Worm (Caenorhabditis elegans) whole organism, early embryonic: Measurements from ENCODE around the gene F47D12.6.

Experiments
- B0310.2 ChIP-seq: sonication (generic microtip); optimal IDR thresholded peaks from 2 replicates; lab custom pipeline; 2016; ENCODE audit warnings: mild to moderate bottlenecking, missing genetic modification characterization, missing compliant biosample characterization
- ama-1 ChIP-seq: fragments of 150-350 bp; optimal IDR thresholded peaks from 2 replicates; lab custom pipeline; 2014
- ceh-36 ChIP-seq: sonication (generic microtip); optimal IDR thresholded peaks from 2 replicates; lab custom pipeline; 2016; ENCODE audit warnings: missing genetic modification characterization, inconsistent platforms, missing compliant biosample characterization
- flt-1 ChIP-seq: fragments of 200-800 bp; sonication (Bioruptor generic); IDR thresholded peaks from 2 replicates; pipeline ENCODE4 v1.3.6; 2022; ENCODE audit warnings: missing genetic modification characterization, missing compliant biosample characterization
- hmbx-1 ChIP-seq: sonication (generic microtip); optimal IDR thresholded peaks from 2 replicates; lab custom pipeline; 2016; ENCODE audit warnings: mild to moderate bottlenecking, missing genetic modification characterization, missing compliant biosample characterization
- hmg-4 ChIP-seq: fragments of 200-800 bp; sonication (Bioruptor generic); optimal IDR thresholded peaks from 2 replicates; lab custom pipeline; 2018; ENCODE audit warnings: mild to moderate bottlenecking, missing genetic modification characterization, missing compliant biosample characterization
- hnd-1 ChIP-seq: sonication (generic microtip); optimal IDR thresholded peaks from 2 replicates; lab custom pipeline; 2016; ENCODE audit warnings: missing genetic modification characterization, missing compliant biosample characterization
- pes-1 ChIP-seq: fragments of 200-800 bp; sonication (Bioruptor generic); IDR thresholded peaks from 2 replicates; pipeline ENCODE4 v1.3.6; 2022; ENCODE audit warnings: missing genetic modification reagents, missing genetic modification characterization, missing compliant biosample characterization
- scrt-1 ChIP-seq: fragments of 200-800 bp; sonication (Bioruptor generic); IDR thresholded peaks from 2 replicates; pipeline ENCODE4 v1.3.6; 2022; ENCODE audit warnings: missing genetic modification characterization, missing compliant biosample characterization
- sea-1 ChIP-seq: fragments of 200-800 bp; sonication (Bioruptor generic); conservative IDR thresholded peaks from 2 replicates; pipeline ENCODE4 v1.3.6; 2022; ENCODE audit warnings: missing genetic modification characterization, missing compliant biosample characterization
- tbx-11 ChIP-seq: fragments of 200-800 bp; sonication (Bioruptor generic); IDR thresholded peaks from 2 replicates; pipeline ENCODE4 v1.3.6; 2022; ENCODE audit warnings: missing genetic modification characterization, missing compliant biosample characterization
- tbx-37 ChIP-seq: fragments of 200-800 bp; sonication (Bioruptor generic); conservative IDR thresholded peaks from 2 replicates; pipeline ENCODE4 v1.3.6; 2022; ENCODE audit warnings: missing genetic modification reagents, missing genetic modification characterization, missing compliant biosample characterization

DNA sequence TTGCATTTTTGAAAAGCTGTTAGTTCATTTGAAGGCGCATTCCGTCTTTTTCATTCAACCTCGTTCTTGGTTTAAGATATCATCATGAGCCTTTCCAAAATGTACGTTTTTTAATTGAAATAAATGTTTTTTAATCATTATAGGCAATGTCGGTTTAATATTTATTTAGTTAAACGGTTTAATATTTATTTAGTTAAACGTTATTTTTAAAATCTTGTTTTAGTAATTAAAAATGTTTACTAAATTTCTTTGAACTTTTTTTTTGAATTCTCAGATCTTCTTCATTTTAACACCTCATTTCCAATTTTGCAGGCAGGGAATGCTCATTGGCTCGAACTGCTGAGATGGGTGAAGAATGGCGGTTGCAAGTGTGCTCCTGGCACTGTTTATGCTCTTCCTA is 22.0 kb upstream of the F47D12.6 start, which contains the start of gene gar-2:
- no peak for TF ChIP-seq ama-1 (lab: Kevin White, UChicago)
- no peak for TF ChIP-seq hnd-1 (tag; lab: Kevin White, UChicago)
- TF ChIP-seq flt-1 = no peak
- no peak for TF ChIP-seq B0310.2 (tag; lab: Kevin White, UChicago)
- no peak for TF ChIP-seq sea-1 (GFP tag; lab: Robert Waterston, UW)
- TF ChIP-seq pes-1 (GFP tag; lab: Robert Waterston, UW) = no peak
- no peak for TF ChIP-seq tbx-37 (GFP tag; lab: Robert Waterston, UW)
- TF ChIP-seq hmbx-1 (tag; lab: Kevin White, UChicago) = no peak
- no peak for TF ChIP-seq scrt-1 (GFP tag; lab: Robert Waterston, UW)
- TF ChIP-seq hmg-4 = no peak
- no peak for TF ChIP-seq tbx-11 (GFP tag; lab: Robert Waterston, UW)
- TF ChIP-seq ceh-36 (tag; lab: Kevin White, UChicago) = no peak
